Worm (Caenorhabditis elegans): ENCODE measurements around the gene sedl-1.
A peak's percentile ranks its signal among the peaks of the same experiment; 100 is the strongest.

sedl-1 gene

ce11 chrX:1486135-1486648 lies 46.1 kb upstream of the sedl-1 start, which contains the start of the genes D1005.10 and dhs-25 (continued):
- TF ChIP-seq syd-9 (tag; optimal IDR thresholded peaks at IDR 0.05) = no peak
- peak; percentile 9 for TF ChIP-seq hlh-30 (tag; optimal IDR thresholded peaks at IDR 0.05; ENCODE audit: insufficient read depth)
- no peak for TF ChIP-seq mec-3 (tag; optimal IDR thresholded peaks at IDR 0.05; ENCODE audit: borderline replicate concordance)
- TF ChIP-seq sdc-2 (tag; optimal IDR thresholded peaks at IDR 0.05) = peak; percentile 39
- no peak for TF ChIP-seq C08G9.2 (tag; optimal IDR thresholded peaks at IDR 0.05)
- TF ChIP-seq npax-4 (tag; optimal IDR thresholded peaks at IDR 0.05) = no peak
- no peak for TF ChIP-seq Y22D7AL.16 (tag; optimal IDR thresholded peaks at IDR 0.05)
- no peak for TF ChIP-seq lim-6 (tag; optimal IDR thresholded peaks at IDR 0.05)

- no peak for TF ChIP-seq elt-4 (tag; optimal IDR thresholded peaks at IDR 0.05)
- no peak for TF ChIP-seq fax-1 (tag; optimal IDR thresholded peaks at IDR 0.05)
- TF ChIP-seq ceh-48 (tag; optimal IDR thresholded peaks at IDR 0.05) = no peak
- no peak for TF ChIP-seq nhr-11 (tag; optimal IDR thresholded peaks at IDR 0.05)
- no peak for TF ChIP-seq ceh-45 (GFP tag; IDR thresholded peaks at IDR 0.05)
- TF ChIP-seq pha-2 (tag; optimal IDR thresholded peaks at IDR 0.05) = no peak
- no peak for TF ChIP-seq pha-4 (tag; optimal IDR thresholded peaks at IDR 0.05)
- TF ChIP-seq ahr-1 (tag; optimal IDR thresholded peaks at IDR 0.05) = no peak
- no peak for TF ChIP-seq sox-2 (GFP tag; IDR thresholded peaks at IDR 0.05)
- TF ChIP-seq lin-11 (tag; optimal IDR thresholded peaks at IDR 0.05) = no peak
- no peak for TF ChIP-seq nfya-1 (tag; optimal IDR thresholded peaks at IDR 0.05)
- TF ChIP-seq unc-55 (GFP tag; optimal IDR thresholded peaks at IDR 0.05) = no peak
- no peak for TF ChIP-seq odd-2 (tag; optimal IDR thresholded peaks at IDR 0.05)
- TF ChIP-seq ceh-9 (tag; optimal IDR thresholded peaks at IDR 0.05) = no peak
- TF ChIP-seq K09A11.1 (tag; optimal IDR thresholded peaks at IDR 0.05; ENCODE audit: insufficient read depth) = no peak
- no peak for TF ChIP-seq eyg-1 (tag; optimal IDR thresholded peaks at IDR 0.05)
- TF ChIP-seq ceh-6 (GFP tag; optimal IDR thresholded peaks at IDR 0.05) = no peak
- TF ChIP-seq ceh-14 (tag; optimal IDR thresholded peaks at IDR 0.05) = no peak
- TF ChIP-seq unc-86 (tag; optimal IDR thresholded peaks at IDR 0.05) = no peak
These were observed 45.7 kb upstream of the sedl-1 start, which contains the start of gene D1005.4 for ce11 chrX:1485718-1486117. Gene D1005.4 (minus strand): TSS chrX:1485818.

ce11 chrX:1483229-1483628 lies 43.2 kb upstream of the sedl-1 start:
- TF ChIP-seq ceh-2 (tag; optimal IDR thresholded peaks at IDR 0.05) (no peak), ceh-48 (tag; optimal IDR thresholded peaks at IDR 0.05) (no peak), unc-3 (GFP tag; conservative IDR thresholded peaks at IDR 0.05) (no peak), unc-3 (tag; optimal IDR thresholded peaks at IDR 0.05) (no peak), hlh-13 (GFP tag; optimal IDR thresholded peaks at IDR 0.05) (no peak), unc-55 (GFP tag; optimal IDR thresholded peaks at IDR 0.05) (no peak), T23F11.4 (GFP tag; optimal IDR thresholded peaks at IDR 0.05) (no peak), sox-4 (tag; optimal IDR thresholded peaks at IDR 0.05) (no peak), C08G9.2 (tag; optimal IDR thresholded peaks at IDR 0.05) (no peak), dmd-4 (tag; optimal IDR thresholded peaks at IDR 0.05; ENCODE audit: borderline replicate concordance) (no peak), rnt-1 (tag; optimal IDR thresholded peaks at IDR 0.05) (no peak), pat-9 (tag; optimal IDR thresholded peaks at IDR 0.05) (no peak), eyg-1 (tag; optimal IDR thresholded peaks at IDR 0.05) (no peak), K02D7.2 (tag; optimal IDR thresholded peaks at IDR 0.05) (no peak), nfya-1 (tag; optimal IDR thresholded peaks at IDR 0.05) (no peak), hlh-6 (tag; optimal IDR thresholded peaks at IDR 0.05) (no peak), ztf-16 (tag; optimal IDR thresholded peaks at IDR 0.05) (no peak), nhr-232 (tag; optimal IDR thresholded peaks at IDR 0.05) (no peak), hlh-15 (tag; optimal IDR thresholded peaks at IDR 0.05) (no peak)
